Fruit fly (Drosophila melanogaster) whole organism, embryonic: Measurements from ENCODE around the gene CG13842.
A peak's percentile ranks its signal among the peaks of the same experiment; 100 is the strongest.

Experiments
- Bgb ChIP-seq: fragments of 200-800 bp; sonication (Bioruptor generic); IDR thresholded peaks from 2 replicates; pipeline ENCODE4 v1.3.6; 2022; ENCODE audit warnings: missing biosample characterization, missing genetic modification characterization; ENCODE audit not compliant: partially characterized antibody
- CG11398 ChIP-seq: fragments of 200-800 bp; sonication (Bioruptor generic); optimal IDR thresholded peaks from 2 replicates; lab custom pipeline; 2016; ENCODE audit warnings: missing biosample characterization, missing genetic modification characterization
- CG12299 ChIP-seq: fragments of 200-800 bp; sonication (Bioruptor generic); optimal IDR thresholded peaks from 2 replicates; lab custom pipeline; 2018; ENCODE audit warnings: missing biosample characterization, mild to moderate bottlenecking, missing genetic modification characterization
- CG12744 ChIP-seq: fragments of 200-800 bp; sonication (Bioruptor generic); optimal IDR thresholded peaks from 2 replicates; lab custom pipeline; 2016; ENCODE audit warnings: missing biosample characterization, missing genetic modification characterization
- CG13894 ChIP-seq: fragments of 200-800 bp; sonication (Bioruptor generic); optimal IDR thresholded peaks from 3 replicates; lab custom pipeline; 2018; ENCODE audit warnings: missing biosample characterization, mild to moderate bottlenecking, missing genetic modification characterization, moderate library complexity
- CG15011 ChIP-seq: fragments of 200-800 bp; sonication (Bioruptor generic); optimal IDR thresholded peaks from 3 replicates; lab custom pipeline; 2018; ENCODE audit warnings: missing biosample characterization, mild to moderate bottlenecking, missing genetic modification characterization
- CG16863 ChIP-seq: fragments of 200-800 bp; sonication (Bioruptor generic); optimal IDR thresholded peaks from 3 replicates; lab custom pipeline; 2016; ENCODE audit warnings: missing biosample characterization, missing genetic modification characterization
- CG1792 ChIP-seq: fragments of 200-800 bp; sonication (Bioruptor generic); optimal IDR thresholded peaks from 2 replicates; lab custom pipeline; 2016; ENCODE audit warnings: missing biosample characterization, missing genetic modification characterization
- CG18262 ChIP-seq: fragments of 200-800 bp; optimal IDR thresholded peaks from 3 replicates; lab custom pipeline; 2019; ENCODE audit warnings: missing biosample characterization, mild to moderate bottlenecking, missing genetic modification characterization, moderate library complexity
- CG2199 ChIP-seq: fragments of 200-800 bp; sonication (Bioruptor generic); IDR thresholded peaks from 3 replicates; pipeline ENCODE4 v1.3.6; 2022; ENCODE audit warnings: missing biosample characterization, missing genetic modification characterization
- CG2889 ChIP-seq: fragments of 200-800 bp; sonication (Bioruptor generic); IDR thresholded peaks from 3 replicates; pipeline ENCODE4 v1.3.6; 2022; ENCODE audit warnings: missing biosample characterization, missing genetic modification characterization
- CG33213 ChIP-seq: fragments of 200-800 bp; sonication (Bioruptor generic); optimal IDR thresholded peaks from 3 replicates; lab custom pipeline; 2016; ENCODE audit warnings: missing biosample characterization, missing genetic modification characterization
- CG33557 ChIP-seq: fragments of 200-800 bp; sonication (Bioruptor generic); optimal IDR thresholded peaks from 2 replicates; lab custom pipeline; 2019; ENCODE audit warnings: missing biosample characterization, mild to moderate bottlenecking, missing genetic modification characterization, moderate library complexity
- CG3407 ChIP-seq: fragments of 200-800 bp; sonication (Bioruptor generic); optimal IDR thresholded peaks from 2 replicates; lab custom pipeline; 2018; ENCODE audit warnings: missing biosample characterization, mild to moderate bottlenecking, missing genetic modification characterization
- CG43689 ChIP-seq: fragments of 200-800 bp; sonication (Bioruptor generic); IDR thresholded peaks from 2 replicates; pipeline ENCODE4 v1.3.6; 2022; ENCODE audit warnings: missing biosample characterization, missing genetic modification characterization
- CG4404 ChIP-seq: fragments of 200-800 bp; sonication (Bioruptor generic); IDR thresholded peaks from 2 replicates; pipeline ENCODE4 v1.3.6; 2022; ENCODE audit warnings: missing biosample characterization, missing genetic modification characterization
- CG4424 ChIP-seq: fragments of 200-800 bp; sonication (Bioruptor generic); optimal IDR thresholded peaks from 3 replicates; lab custom pipeline; 2016; ENCODE audit warnings: missing biosample characterization, missing genetic modification characterization
- CG4707 ChIP-seq: fragments of 200-800 bp; sonication (Bioruptor generic); optimal IDR thresholded peaks from 2 replicates; lab custom pipeline; 2018; ENCODE audit warnings: missing biosample characterization, mild to moderate bottlenecking, missing genetic modification characterization, moderate library complexity
- CG4730 ChIP-seq: fragments of 200-800 bp; sonication (Bioruptor generic); IDR thresholded peaks from 2 replicates; pipeline ENCODE4 v1.3.6; 2022; ENCODE audit warnings: missing biosample characterization, missing genetic modification characterization
- CG5245 ChIP-seq: fragments of 200-800 bp; sonication (Bioruptor generic); optimal IDR thresholded peaks from 3 replicates; lab custom pipeline; 2016; ENCODE audit warnings: missing biosample characterization, missing genetic modification characterization
- Hr3 ChIP-seq: fragments of 200-800 bp; sonication (Bioruptor generic); optimal IDR thresholded peaks from 3 replicates; lab custom pipeline; 2016; ENCODE audit warnings: missing biosample characterization, missing genetic modification characterization
- Lhr ChIP-seq: fragments of 200-800 bp; sonication (Bioruptor generic); optimal IDR thresholded peaks from 3 replicates; lab custom pipeline; 2017; ENCODE audit warnings: mild to moderate bottlenecking, missing biosample characterization, missing genetic modification reagents, missing genetic modification characterization
- MBD-R2 ChIP-seq: fragments of 200-800 bp; sonication (Bioruptor generic); IDR thresholded peaks from 2 replicates; pipeline ENCODE4 v1.3.6; 2022; ENCODE audit warnings: missing biosample characterization, missing genetic modification characterization
- MESR4 ChIP-seq: fragments of 200-800 bp; sonication (Bioruptor generic); optimal IDR thresholded peaks from 2 replicates; lab custom pipeline; 2018; ENCODE audit warnings: missing biosample characterization, mild to moderate bottlenecking, missing genetic modification characterization, moderate library complexity
- NFAT ChIP-seq: fragments of 200-800 bp; sonication (Bioruptor generic); IDR thresholded peaks from 2 replicates; pipeline ENCODE4 v1.3.6; 2022; ENCODE audit warnings: missing biosample characterization, missing genetic modification characterization
- NK7.1 ChIP-seq: fragments of 200-800 bp; sonication (Bioruptor generic); optimal IDR thresholded peaks from 3 replicates; lab custom pipeline; 2016; ENCODE audit warnings: missing biosample characterization, missing genetic modification characterization
- Side ChIP-seq: fragments of 200-800 bp; sonication (Bioruptor generic); optimal IDR thresholded peaks from 2 replicates; lab custom pipeline; 2016; ENCODE audit warnings: missing biosample characterization, missing genetic modification characterization
- Six4 ChIP-seq: fragments of 200-800 bp; sonication (Bioruptor generic); optimal IDR thresholded peaks from 2 replicates; lab custom pipeline; 2016; ENCODE audit warnings: missing biosample characterization, missing genetic modification characterization
- Sox102F ChIP-seq: fragments of 200-800 bp; sonication (Bioruptor generic); optimal IDR thresholded peaks from 2 replicates; lab custom pipeline; 2018; ENCODE audit warnings: missing biosample characterization, mild to moderate bottlenecking, missing genetic modification characterization, moderate library complexity
- Sry-δ ChIP-seq: fragments of 200-800 bp; sonication (Bioruptor generic); optimal IDR thresholded peaks from 2 replicates; lab custom pipeline; 2016; ENCODE audit warnings: missing biosample characterization, missing genetic modification characterization
- Ssrp ChIP-seq: fragments of 200-800 bp; sonication (Bioruptor generic); optimal IDR thresholded peaks from 2 replicates; lab custom pipeline; 2018; ENCODE audit warnings: missing biosample characterization, mild to moderate bottlenecking, missing genetic modification characterization, moderate library complexity
- Vsx1 ChIP-seq: fragments of 200-800 bp; sonication (Bioruptor generic); optimal IDR thresholded peaks from 2 replicates; lab custom pipeline; 2017; ENCODE audit warnings: missing biosample characterization, mild to moderate bottlenecking, missing genetic modification characterization, missing genetic modification reagents
- bab2 ChIP-seq: fragments of 200-800 bp; sonication (Bioruptor generic); optimal IDR thresholded peaks from 2 replicates; lab custom pipeline; 2016; ENCODE audit warnings: missing biosample characterization, missing genetic modification characterization
- ci ChIP-seq: fragments of 200-800 bp; sonication (Bioruptor generic); IDR thresholded peaks from 3 replicates; pipeline ENCODE4 v1.3.6; 2022; ENCODE audit warnings: missing biosample characterization, missing genetic modification characterization
- corto ChIP-seq: fragments of 200-800 bp; sonication (Bioruptor generic); optimal IDR thresholded peaks from 2 replicates; lab custom pipeline; 2016; ENCODE audit warnings: missing biosample characterization, mild to moderate bottlenecking, missing genetic modification characterization, moderate library complexity
- croc ChIP-seq: fragments of 200-800 bp; sonication (Bioruptor generic); conservative IDR thresholded peaks from 3 replicates; pipeline ENCODE4 v1.3.6; 2022; ENCODE audit warnings: missing biosample characterization, missing genetic modification characterization
- da ChIP-seq: fragments of 200-800 bp; sonication (Bioruptor generic); optimal IDR thresholded peaks from 2 replicates; lab custom pipeline; 2016; ENCODE audit warnings: missing biosample characterization, missing genetic modification characterization
- dmrt99B ChIP-seq: fragments of 200-800 bp; sonication (Bioruptor generic); optimal IDR thresholded peaks from 2 replicates; lab custom pipeline; 2018; ENCODE audit warnings: missing biosample characterization, mild to moderate bottlenecking, missing genetic modification characterization, moderate library complexity
- ewg ChIP-seq: fragments of 200-800 bp; sonication (Bioruptor generic); optimal IDR thresholded peaks from 3 replicates; lab custom pipeline; 2017; ENCODE audit warnings: mild to moderate bottlenecking, missing biosample characterization, missing genetic modification reagents, missing genetic modification characterization
- ftz-f1 ChIP-seq: fragments of 200-800 bp; sonication (Bioruptor generic); optimal IDR thresholded peaks from 2 replicates; lab custom pipeline; 2016; ENCODE audit warnings: missing biosample characterization, missing genetic modification characterization
- gt ChIP-seq: fragments of 200-800 bp; sonication (Bioruptor generic); IDR thresholded peaks from 2 replicates; pipeline ENCODE4 v1.3.6; 2022; ENCODE audit warnings: missing biosample characterization, missing genetic modification characterization
- hb ChIP-seq: fragments of 200-800 bp; sonication (Bioruptor generic); IDR thresholded peaks from 3 replicates; pipeline ENCODE4 v1.3.6; 2022; ENCODE audit warnings: missing biosample characterization, missing genetic modification characterization; ENCODE audit not compliant: partially characterized antibody
- kah ChIP-seq: fragments of 200-800 bp; sonication (Bioruptor generic); optimal IDR thresholded peaks from 2 replicates; lab custom pipeline; 2018; ENCODE audit warnings: missing biosample characterization, mild to moderate bottlenecking, missing genetic modification characterization
- ken ChIP-seq: fragments of 200-800 bp; sonication (Bioruptor generic); IDR thresholded peaks from 3 replicates; pipeline ENCODE4 v1.3.6; 2022; ENCODE audit warnings: missing biosample characterization, missing genetic modification characterization
- mam ChIP-seq: fragments of 200-800 bp; sonication (Bioruptor generic); optimal IDR thresholded peaks from 3 replicates; lab custom pipeline; 2016; ENCODE audit warnings: missing biosample characterization, missing genetic modification characterization
- oc ChIP-seq: fragments of 200-800 bp; sonication (Bioruptor generic); optimal IDR thresholded peaks from 2 replicates; lab custom pipeline; 2018; ENCODE audit warnings: missing biosample characterization, mild to moderate bottlenecking, missing genetic modification characterization, moderate library complexity
- otp ChIP-seq: fragments of 200-800 bp; sonication (Bioruptor generic); IDR thresholded peaks from 3 replicates; pipeline ENCODE4, ENCODE4 v1.3.6; 2022; ENCODE audit warnings: missing biosample characterization, missing genetic modification characterization
- row ChIP-seq: fragments of 200-800 bp; sonication (Bioruptor generic); IDR thresholded peaks from 3 replicates; pipeline ENCODE4 v1.3.6; 2022; ENCODE audit warnings: missing biosample characterization, missing genetic modification characterization
- slou ChIP-seq: fragments of 200-800 bp; sonication (Bioruptor generic); optimal IDR thresholded peaks from 3 replicates; lab custom pipeline; 2016; ENCODE audit warnings: missing biosample characterization, missing genetic modification characterization
- sug ChIP-seq: fragments of 200-800 bp; optimal IDR thresholded peaks from 2 replicates; lab custom pipeline; 2019; ENCODE audit warnings: missing biosample characterization, mild to moderate bottlenecking, missing genetic modification characterization, moderate library complexity
- tgo ChIP-seq: fragments of 200-800 bp; sonication (Bioruptor generic); IDR thresholded peaks from 3 replicates; pipeline ENCODE4 v1.3.6; 2022; ENCODE audit warnings: missing biosample characterization, missing genetic modification characterization
- wek ChIP-seq: fragments of 200-800 bp; sonication (Bioruptor generic); optimal IDR thresholded peaks from 3 replicates; lab custom pipeline; 2018; ENCODE audit warnings: missing biosample characterization, mild to moderate bottlenecking, missing genetic modification characterization, moderate library complexity

CG13842 gene

dm6 chr3R:22673528-22673959 is 33.5 kb downstream of the CG13842 start (continued):
- no peak for TF ChIP-seq hb (GFP tag; lab: Robert Waterston, UW)
- TF ChIP-seq CG33557: peak; percentile 93
- TF ChIP-seq ken (GFP tag; lab: Robert Waterston, UW): no peak
- TF ChIP-seq Ssrp (tag; lab: Kevin White, UChicago): peak; percentile 70
- TF ChIP-seq Six4 (GFP tag; lab: Kevin White, UChicago): peak; percentile 61
- TF ChIP-seq CG43689: no peak
- peak; percentile 33 for TF ChIP-seq Vsx1 (GFP tag; lab: Kevin White, UChicago)
- TF ChIP-seq Sry-δ: peak; percentile 32
- TF ChIP-seq CG13894 (tag; lab: Kevin White, UChicago): no peak
- TF ChIP-seq CG4404 (GFP tag; lab: Robert Waterston, UW): peak; percentile 82
- peak; percentile 51 for TF ChIP-seq mam (GFP tag; lab: Kevin White, UChicago)
- TF ChIP-seq Hr3 (GFP tag; lab: Kevin White, UChicago): peak; percentile 76
- TF ChIP-seq gt (GFP tag; lab: Robert Waterston, UW): no peak
- TF ChIP-seq CG15011 (GFP tag; lab: Kevin White, UChicago): peak; percentile 31
- TF ChIP-seq Lhr (GFP tag; lab: Kevin White, UChicago): no peak
- no peak for TF ChIP-seq slou
- TF ChIP-seq Side (GFP tag; lab: Kevin White, UChicago): peak; percentile 79
- TF ChIP-seq NFAT: no peak
- peak; percentile 5 for TF ChIP-seq oc (tag; lab: Kevin White, UChicago)
- TF ChIP-seq ewg (GFP tag; lab: Kevin White, UChicago): peak; percentile 44
- no peak for TF ChIP-seq ci
- peak; percentile 32; the same call in 1 of the 3 replicates for TF ChIP-seq tgo (GFP tag; lab: Robert Waterston, UW)
- TF ChIP-seq CG4730 (GFP tag; lab: Robert Waterston, UW): no peak
- peak; percentile 94 for TF ChIP-seq CG18262 (tag; lab: Kevin White, UChicago)
- TF ChIP-seq bab2 (GFP tag; lab: Kevin White, UChicago): peak; percentile 73
- no peak for TF ChIP-seq CG2889 (GFP tag; lab: Robert Waterston, UW)
- TF ChIP-seq kah (GFP tag; lab: Kevin White, UChicago): no peak
- peak; percentile 44 for TF ChIP-seq Sox102F
- TF ChIP-seq CG12299 (tag; lab: Kevin White, UChicago): no peak
- TF ChIP-seq NK7.1 (GFP tag; lab: Kevin White, UChicago): peak; percentile 51
- TF ChIP-seq CG4707: peak; percentile 4
- no peak for TF ChIP-seq CG1792 (GFP tag; lab: Kevin White, UChicago)
- peak; percentile 83 for TF ChIP-seq row (GFP tag; lab: Robert Waterston, UW)
- TF ChIP-seq CG4424: peak; percentile 80
- peak; percentile 73 for TF ChIP-seq CG16863 (GFP tag; lab: Kevin White, UChicago)
- peak; percentile 66 for TF ChIP-seq dmrt99B (tag; lab: Kevin White, UChicago)
- TF ChIP-seq CG5245 (GFP tag; lab: Kevin White, UChicago): peak; percentile 60
- no peak for TF ChIP-seq CG2199 (GFP tag; lab: Robert Waterston, UW)
- TF ChIP-seq CG11398: peak; percentile 68
- peak; percentile 63 for TF ChIP-seq croc (GFP tag; lab: Robert Waterston, UW)
- no peak for TF ChIP-seq MBD-R2 (GFP tag; lab: Robert Waterston, UW)
- peak; percentile 25 for TF ChIP-seq da
- TF ChIP-seq wek (GFP tag; lab: Kevin White, UChicago): no peak
- peak; percentile 69 for TF ChIP-seq CG3407 (GFP tag; lab: Kevin White, UChicago)
- no peak for TF ChIP-seq Bgb (GFP tag; lab: Robert Waterston, UW)
- peak; percentile 55 for TF ChIP-seq CG12744
- TF ChIP-seq CG33213 (GFP tag; lab: Kevin White, UChicago): peak; percentile 50
- TF ChIP-seq corto (GFP tag; lab: Kevin White, UChicago): peak; percentile 28
- TF ChIP-seq otp (GFP tag; lab: Robert Waterston, UW): 0 out of 3 replicates have a peak, but pooled peaks have one; percentile 32
- TF ChIP-seq sug (tag; lab: Kevin White, UChicago): peak; percentile 53
- TF ChIP-seq MESR4: no peak
- no peak for TF ChIP-seq ftz-f1 (GFP tag; lab: Kevin White, UChicago)
